Fruit fly (Drosophila melanogaster) whole organism, pupa: ENCODE measurements around the gene Tmlh.

ENCODE experiments used
- CG10348 ChIP-seq: fragments of 200-800 bp; sonication (Bioruptor generic); IDR thresholded peaks from 2 replicates; pipeline ENCODE4 v1.3.6; 2022; ENCODE audit warnings: missing biosample characterization, missing genetic modification characterization
- CG8159 ChIP-seq: fragments of 200-800 bp; sonication (Bioruptor generic); optimal IDR thresholded peaks from 3 replicates; lab custom pipeline; 2018; ENCODE audit warnings: missing biosample characterization, mild to moderate bottlenecking, missing genetic modification characterization, moderate library complexity
- EcR ChIP-seq: fragments of 200-800 bp; sonication (Bioruptor generic); optimal IDR thresholded peaks from 3 replicates; lab custom pipeline; 2019; ENCODE audit warnings: missing biosample characterization, missing genetic modification characterization, mild to moderate bottlenecking, moderate library complexity, missing genetic modification reagents
- Pif1B ChIP-seq: fragments of 200-800 bp; sonication (Bioruptor generic); optimal IDR thresholded peaks from 3 replicates; lab custom pipeline; 2016; ENCODE audit warnings: missing biosample characterization, missing genetic modification characterization
- Snoo ChIP-seq: fragments of 200-800 bp; sonication (Bioruptor generic); optimal IDR thresholded peaks from 3 replicates; lab custom pipeline; 2017; ENCODE audit warnings: missing biosample characterization, mild to moderate bottlenecking, missing genetic modification characterization, inconsistent platforms
- fd96Ca ChIP-seq: fragments of 200-800 bp; sonication (Bioruptor generic); IDR thresholded peaks from 3 replicates; pipeline ENCODE4 v1.3.6; 2022; ENCODE audit warnings: missing biosample characterization, missing genetic modification characterization

- TF ChIP-seq CG10348 (GFP tag; lab: Robert Waterston, UW) = no peak
- no peak for TF ChIP-seq EcR (GFP tag; lab: Kevin White, UChicago)
- TF ChIP-seq CG8159 (tag; lab: Kevin White, UChicago) = no peak
- no peak for TF ChIP-seq fd96Ca (GFP tag; lab: Robert Waterston, UW)
- no peak for TF ChIP-seq Pif1B (GFP tag; lab: Kevin White, UChicago)
- no peak for TF ChIP-seq Snoo (tag; lab: Kevin White, UChicago)
Measured at dm6 chr3R:20422092-20422491, 14.4 kb upstream of the Tmlh start.
